Worm (Caenorhabditis elegans) whole organism, young adult: ENCODE measurements around the gene efk-1.

Source experiments
- Y53G8AR.9 ChIP-seq: fragments of 200-800 bp; sonication (Bioruptor generic); conservative IDR thresholded peaks from 2 replicates; pipeline ENCODE4 v1.3.6; 2022; ENCODE audit warnings: missing genetic modification reagents, missing genetic modification characterization, missing compliant biosample characterization
- Y95B8A.8 ChIP-seq: fragments of 200-800 bp; sonication (Bioruptor generic); IDR thresholded peaks from 2 replicates; pipeline ENCODE4 v1.3.6; 2022; ENCODE audit warnings: missing genetic modification reagents, missing genetic modification characterization, missing compliant biosample characterization
- akir-1 ChIP-seq: fragments of 200-800 bp; sonication (Bioruptor generic); optimal IDR thresholded peaks from 2 replicates; lab custom pipeline; 2018; ENCODE audit warnings: mild to moderate bottlenecking, missing genetic modification characterization, moderate library complexity, missing compliant biosample characterization
- ama-1 ChIP-seq, 3 experiments: fragments of 150-350 bp in 1 of 3; sonication (generic microtip) in 2 of 3; optimal IDR thresholded peaks; 2 replicates each; lab custom pipeline; 2014 to 2018; ENCODE audit warnings: missing biosample characterization in 2 of 3, missing genetic modification characterization in 2 of 3, missing genetic modification reagents in 2 of 3
- ceh-100 ChIP-seq: fragments of 200-800 bp; sonication (Bioruptor generic); IDR thresholded peaks from 2 replicates; pipeline ENCODE4 v1.3.6; 2022; ENCODE audit warnings: missing genetic modification reagents, missing genetic modification characterization, missing compliant biosample characterization
- ekl-4 ChIP-seq: fragments of 200-800 bp; sonication (Bioruptor generic); IDR thresholded peaks from 2 replicates; pipeline ENCODE4 v1.3.6; 2022; ENCODE audit warnings: missing genetic modification reagents, missing genetic modification characterization, missing compliant biosample characterization
- lsl-1 ChIP-seq: fragments of 200-800 bp; sonication (Bioruptor generic); optimal IDR thresholded peaks from 2 replicates; lab custom pipeline; 2018; ENCODE audit warnings: mild to moderate bottlenecking, missing genetic modification characterization, moderate library complexity, missing compliant biosample characterization
- nfya-1 ChIP-seq: sonication (generic microtip); optimal IDR thresholded peaks from 2 replicates; lab custom pipeline; 2017; ENCODE audit warnings: antibody characterized with exemption, missing compliant biosample characterization, missing genetic modification characterization, borderline replicate concordance; ENCODE audit not compliant: insufficient read depth
- pha-4 ChIP-seq: fragments of 150-350 bp; sonication (generic microtip); optimal IDR thresholded peaks from 2 replicates; lab custom pipeline; 2014; ENCODE audit warnings: missing biosample characterization, missing genetic modification reagents, missing genetic modification characterization
- snpc-3.4 ChIP-seq: sonication (generic microtip); optimal IDR thresholded peaks from 2 replicates; lab custom pipeline; 2017; ENCODE audit warnings: missing genetic modification characterization, mild to moderate bottlenecking, missing compliant biosample characterization, antibody characterized with exemption, moderate library complexity, missing genotype, missing genetic modification reagents

DNA sequence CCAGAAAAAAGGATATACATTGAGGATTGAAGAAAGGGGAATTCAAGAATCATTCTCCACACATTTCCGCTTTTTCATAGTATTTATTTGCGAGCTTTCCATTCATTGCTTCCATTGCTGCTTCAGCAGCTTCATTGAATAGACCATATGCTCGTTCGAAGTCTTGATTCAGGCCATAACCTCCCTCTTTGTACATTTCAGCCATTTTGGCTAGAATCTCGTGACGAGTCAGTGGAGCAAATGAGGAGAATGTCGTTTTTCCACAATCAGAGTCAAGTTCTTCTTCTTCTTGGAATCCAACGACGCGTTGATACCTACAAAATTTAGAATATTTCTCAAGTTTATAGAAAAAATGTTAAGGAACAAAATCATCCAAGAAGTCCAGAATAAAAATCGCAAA lies 3.1 kb downstream of the efk-1 start:
- TF ChIP-seq ama-1 (optimal IDR thresholded peaks at IDR 0.05; lab: Kevin White, UChicago) (no peak), ama-1 (GFP tag; optimal IDR thresholded peaks at IDR 0.05; lab: Kevin White, UChicago) (no peak), ceh-100 (GFP tag; lab: Robert Waterston, UW) (no peak), lsl-1 (no peak), akir-1 (GFP tag; lab: Kevin White, UChicago) (no peak), pha-4 (no peak), Y95B8A.8 (GFP tag; lab: Robert Waterston, UW) (no peak), snpc-3.4 (tag; lab: Kevin White, UChicago) (no peak), nfya-1 (no peak), Y53G8AR.9 (no peak), ekl-4 (peak; percentile 9; the same call in 1 of the 2 replicates)
